Worm (Caenorhabditis elegans) whole organism, late embryonic: ENCODE data around the gene clc-32.

Source experiments
- C38D4.7 ChIP-seq: fragments of 200-800 bp; sonication (Bioruptor generic); optimal IDR thresholded peaks from 2 replicates; lab custom pipeline; 2018; ENCODE audit warnings: mild to moderate bottlenecking, missing genetic modification characterization, moderate library complexity, missing compliant biosample characterization
- Y22D7AL.16 ChIP-seq: sonication (generic microtip); optimal IDR thresholded peaks from 2 replicates; lab custom pipeline; 2016; ENCODE audit warnings: missing genetic modification characterization, missing compliant biosample characterization
- ama-1 ChIP-seq: fragments of 150-350 bp; optimal IDR thresholded peaks from 2 replicates; lab custom pipeline; 2014
- ceh-2 ChIP-seq: sonication (generic microtip); optimal IDR thresholded peaks from 2 replicates; lab custom pipeline; 2016; ENCODE audit warnings: missing genotype, missing genetic modification characterization, missing compliant biosample characterization
- dmd-4 ChIP-seq: sonication (generic microtip); optimal IDR thresholded peaks from 2 replicates; lab custom pipeline; 2016; ENCODE audit warnings: borderline replicate concordance, missing genetic modification characterization, missing compliant biosample characterization
- elt-2 ChIP-seq: sonication (generic microtip); optimal IDR thresholded peaks from 2 replicates; lab custom pipeline; 2016; ENCODE audit warnings: missing genetic modification reagents, missing genetic modification characterization, missing compliant biosample characterization
- elt-4 ChIP-seq: sonication (generic microtip); optimal IDR thresholded peaks from 2 replicates; lab custom pipeline; 2016; ENCODE audit warnings: missing genetic modification characterization, missing compliant biosample characterization
- ets-4 ChIP-seq: sonication (generic microtip); optimal IDR thresholded peaks from 2 replicates; lab custom pipeline; 2016; ENCODE audit warnings: missing genetic modification characterization, missing compliant biosample characterization
- eyg-1 ChIP-seq: sonication (generic microtip); optimal IDR thresholded peaks from 2 replicates; lab custom pipeline; 2016; ENCODE audit warnings: missing genotype, missing genetic modification characterization, missing compliant biosample characterization
- nfya-1 ChIP-seq: sonication (generic microtip); optimal IDR thresholded peaks from 2 replicates; lab custom pipeline; 2017; ENCODE audit warnings: missing genetic modification characterization, mild to moderate bottlenecking, missing compliant biosample characterization, antibody characterized with exemption, moderate library complexity
- npax-4 ChIP-seq: sonication (generic microtip); optimal IDR thresholded peaks from 2 replicates; lab custom pipeline; 2016; ENCODE audit warnings: missing genetic modification characterization, missing compliant biosample characterization
- pag-3 ChIP-seq: sonication (generic microtip); optimal IDR thresholded peaks from 2 replicates; lab custom pipeline; 2016; ENCODE audit warnings: missing compliant biosample characterization, missing genetic modification characterization, borderline replicate concordance
- sox-4 ChIP-seq: sonication (generic microtip); optimal IDR thresholded peaks from 2 replicates; lab custom pipeline; 2017; ENCODE audit warnings: mild to moderate bottlenecking, missing genetic modification characterization, inconsistent platforms, missing compliant biosample characterization
- tbx-2 ChIP-seq: sonication (generic microtip); optimal IDR thresholded peaks from 2 replicates; lab custom pipeline; 2016; ENCODE audit warnings: missing genetic modification characterization, missing compliant biosample characterization

DNA sequence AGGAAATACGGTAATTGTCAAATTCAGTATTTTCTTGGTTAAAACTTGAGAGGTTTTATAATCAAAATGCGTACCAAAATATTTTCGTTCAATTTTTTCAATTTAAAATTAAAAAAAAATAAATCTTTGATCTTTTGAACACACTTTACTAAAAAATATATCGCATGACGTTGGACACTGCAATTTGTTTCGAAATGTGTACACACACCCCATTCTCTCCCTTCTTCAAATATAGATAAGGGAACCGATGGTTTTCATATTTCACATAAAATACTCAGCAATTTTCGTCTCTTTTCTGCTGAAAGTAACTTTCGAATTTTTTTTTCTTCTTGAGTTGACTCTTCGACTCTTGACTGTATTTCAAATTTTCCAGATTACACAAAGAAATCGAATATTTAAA, 19.5 kb downstream of the clc-32 start:
- TF ChIP-seq C38D4.7 (GFP tag; lab: Kevin White, UChicago): no peak
- TF ChIP-seq elt-2 (tag; lab: Kevin White, UChicago): no peak
- TF ChIP-seq elt-4 (tag; lab: Kevin White, UChicago): no peak
- TF ChIP-seq tbx-2: no peak
- no peak for TF ChIP-seq ama-1
- TF ChIP-seq Y22D7AL.16 (tag; lab: Kevin White, UChicago): no peak
- TF ChIP-seq pag-3 (tag; lab: Kevin White, UChicago): no peak
- TF ChIP-seq npax-4 (tag; lab: Kevin White, UChicago): no peak
- no peak for TF ChIP-seq ceh-2 (tag; lab: Kevin White, UChicago)
- TF ChIP-seq eyg-1 (tag; lab: Kevin White, UChicago): no peak
- TF ChIP-seq sox-4 (tag; lab: Kevin White, UChicago): no peak
- TF ChIP-seq ets-4: no peak
- TF ChIP-seq nfya-1 (tag; lab: Kevin White, UChicago): no peak
- TF ChIP-seq dmd-4 (tag; lab: Kevin White, UChicago): no peak
